Worm (Caenorhabditis elegans): ENCODE results near the gene clec-230.

The clec-230 gene

DNA sequence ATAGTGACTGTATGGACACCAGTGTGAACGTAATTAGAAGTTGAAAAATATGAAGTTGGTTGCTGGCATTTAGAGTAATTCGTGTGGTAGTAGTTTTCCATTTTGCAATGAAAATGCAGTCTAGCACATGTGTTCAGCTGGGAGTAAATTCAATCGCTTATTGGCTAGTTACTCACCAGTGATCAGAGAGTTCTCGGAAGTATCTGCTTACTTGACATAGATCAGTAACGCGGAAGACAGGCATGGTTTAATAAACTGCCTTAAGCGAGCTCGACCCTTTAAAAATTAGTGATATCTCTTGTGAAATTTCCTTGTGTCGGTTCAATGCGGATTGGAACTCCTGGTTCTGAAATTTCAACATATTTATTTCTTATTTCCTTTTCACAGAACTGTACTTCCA is 27.3 kb upstream of the clec-230 start, which contains the start of gene srh-52:
srh-52 (minus strand) TSS at position 101 of the 400 bp plus-strand sequence.
- TF ChIP-seq pha-4 (tag; optimal IDR thresholded peaks at IDR 0.05) = no peak
- no peak for TF ChIP-seq nhr-12 (tag; optimal IDR thresholded peaks at IDR 0.05)
- TF ChIP-seq nhr-237 (tag; optimal IDR thresholded peaks at IDR 0.05) = no peak
- TF ChIP-seq ceh-39 (tag; optimal IDR thresholded peaks at IDR 0.05) = no peak

ce11 chrV:15369707-15370106 is 20.8 kb upstream of the clec-230 start, which contains the start of gene nhr-269:
nhr-269 (minus strand) TSS chrV:15369807.
- TF ChIP-seq mls-2 (tag; optimal IDR thresholded peaks at IDR 0.05) (no peak), sem-2 (GFP tag; optimal IDR thresholded peaks at IDR 0.05) (no peak), ceh-39 (tag; optimal IDR thresholded peaks at IDR 0.05) (no peak), sptf-1 (tag; optimal IDR thresholded peaks at IDR 0.05) (no peak)

DNA sequence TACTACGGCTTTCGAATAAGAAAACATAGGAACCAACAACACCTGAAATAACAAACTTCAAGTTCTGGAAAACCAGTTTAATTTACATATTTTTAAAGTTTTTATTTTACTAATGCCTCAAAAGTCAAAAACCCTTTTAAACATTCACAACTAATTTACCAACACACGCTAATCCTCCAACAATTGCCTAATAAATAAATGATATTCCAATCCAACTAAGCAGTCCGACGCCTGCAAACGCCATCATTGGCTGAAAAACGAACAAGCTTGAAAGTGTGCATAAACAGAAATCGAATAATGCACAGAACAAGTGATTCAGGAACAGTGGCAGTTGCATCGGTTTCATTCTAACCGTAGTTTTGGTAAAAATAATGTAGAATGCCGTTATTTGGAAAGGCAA is 18.8 kb upstream of the clec-230 start:
- TF ChIP-seq nhr-76 (tag; optimal IDR thresholded peaks at IDR 0.05) = no peak
- TF ChIP-seq blmp-1 (tag; optimal IDR thresholded peaks at IDR 0.05) = no peak
- no peak for TF ChIP-seq flh-1 (GFP tag; optimal IDR thresholded peaks at IDR 0.05)
- TF ChIP-seq ces-1 (GFP tag; optimal IDR thresholded peaks at IDR 0.05) = no peak
- TF ChIP-seq hlh-1 (tag; optimal IDR thresholded peaks at IDR 0.05) = no peak
- TF ChIP-seq mls-2 (tag; optimal IDR thresholded peaks at IDR 0.05) = no peak
- no peak for TF ChIP-seq zip-8 (tag; optimal IDR thresholded peaks at IDR 0.05)
- no peak for TF ChIP-seq elt-1 (tag; optimal IDR thresholded peaks at IDR 0.05; ENCODE audit: borderline replicate concordance, insufficient read depth)
- TF ChIP-seq cnd-1 (tag; optimal IDR thresholded peaks at IDR 0.05) = no peak
- no peak for TF ChIP-seq ceh-43 (GFP tag; optimal IDR thresholded peaks at IDR 0.05)
- TF ChIP-seq nhr-2 (tag; optimal IDR thresholded peaks at IDR 0.05) = no peak
- no peak for TF ChIP-seq pha-4 (tag; optimal IDR thresholded peaks at IDR 0.05)
- no peak for TF ChIP-seq drap-1 (GFP tag; optimal IDR thresholded peaks at IDR 0.05)

ce11 chrV:15361412-15361811 is 12.5 kb upstream of the clec-230 start, which contains the start of gene ech-1.1:
ech-1.1 (minus strand) TSS chrV:15361512.
- TF ChIP-seq hlh-1 (tag; optimal IDR thresholded peaks at IDR 0.05) = peak; percentile 32

- TF ChIP-seq nhr-237 (tag; optimal IDR thresholded peaks at IDR 0.05) (no peak), nhr-12 (tag; optimal IDR thresholded peaks at IDR 0.05) (no peak), unc-62 (GFP tag; optimal IDR thresholded peaks at IDR 0.05) (no peak), pha-4 (tag; optimal IDR thresholded peaks at IDR 0.05) (no peak), ceh-39 (tag; optimal IDR thresholded peaks at IDR 0.05) (no peak), elt-3 (tag; optimal IDR thresholded peaks at IDR 0.05) (no peak), sptf-1 (tag; optimal IDR thresholded peaks at IDR 0.05) (no peak), sem-2 (GFP tag; optimal IDR thresholded peaks at IDR 0.05) (no peak), ztf-11 (tag; optimal IDR thresholded peaks at IDR 0.05) (no peak), unc-39 (tag; optimal IDR thresholded peaks at IDR 0.05) (no peak), lin-32 (GFP tag; optimal IDR thresholded peaks at IDR 0.05) (no peak)
These were observed 5.7 kb upstream of the clec-230 start, which contains the start of gene C29F3.7 for ce11 chrV:15354648-15355047. C29F3.7 (plus strand) TSS chrV:15354901.

ce11 chrV:15352376-15352775 is 3.4 kb upstream of the clec-230 start, which contains the start of gene srx-58:
srx-58 (plus strand) TSS chrV:15352676.
- TF ChIP-seq bed-3 (GFP tag; optimal IDR thresholded peaks at IDR 0.05) = no peak
- no peak for TF ChIP-seq M03D4.4 (tag; optimal IDR thresholded peaks at IDR 0.05)
- TF ChIP-seq zip-8 (tag; optimal IDR thresholded peaks at IDR 0.05) = no peak
- no peak for TF ChIP-seq nhr-237 (tag; optimal IDR thresholded peaks at IDR 0.05)
- no peak for TF ChIP-seq lin-13 (tag; optimal IDR thresholded peaks at IDR 0.05)
- TF ChIP-seq tbx-8 (GFP tag; optimal IDR thresholded peaks at IDR 0.05) = no peak
- no peak for TF ChIP-seq pha-4 (tag; optimal IDR thresholded peaks at IDR 0.05)
- no peak for TF ChIP-seq ceh-43 (GFP tag; optimal IDR thresholded peaks at IDR 0.05)
- no peak for TF ChIP-seq ces-1 (GFP tag; optimal IDR thresholded peaks at IDR 0.05)
- TF ChIP-seq nhr-76 (tag; optimal IDR thresholded peaks at IDR 0.05) = no peak
- TF ChIP-seq lin-32 (GFP tag; optimal IDR thresholded peaks at IDR 0.05) = no peak
- no peak for TF ChIP-seq unc-39 (tag; optimal IDR thresholded peaks at IDR 0.05)
- TF ChIP-seq sem-2 (GFP tag; optimal IDR thresholded peaks at IDR 0.05) = no peak
- no peak for TF ChIP-seq sptf-1 (tag; optimal IDR thresholded peaks at IDR 0.05)
- no peak for TF ChIP-seq cnd-1 (tag; optimal IDR thresholded peaks at IDR 0.05)

ce11 chrV:15350615-15351014 is 1.7 kb upstream of the clec-230 start, which contains the start of gene clec-231:
clec-231 (minus strand) TSS chrV:15350715.
- TF ChIP-seq mep-1 (tag; optimal IDR thresholded peaks at IDR 0.05) (no peak), hlh-1 (tag; optimal IDR thresholded peaks at IDR 0.05) (no peak), unc-62 (GFP tag; optimal IDR thresholded peaks at IDR 0.05) (no peak), bed-3 (GFP tag; optimal IDR thresholded peaks at IDR 0.05) (no peak), sptf-1 (tag; optimal IDR thresholded peaks at IDR 0.05) (no peak), ces-1 (GFP tag; optimal IDR thresholded peaks at IDR 0.05) (no peak), elt-3 (tag; optimal IDR thresholded peaks at IDR 0.05) (no peak), snpc-4 (tag; optimal IDR thresholded peaks at IDR 0.05) (no peak), unc-120 (tag; optimal IDR thresholded peaks at IDR 0.05; ENCODE audit: poor library complexity, severe bottlenecking) (no peak), lin-13 (tag; optimal IDR thresholded peaks at IDR 0.05) (no peak), elt-1 (tag; optimal IDR thresholded peaks at IDR 0.05; ENCODE audit: borderline replicate concordance, insufficient read depth) (no peak), sem-2 (GFP tag; optimal IDR thresholded peaks at IDR 0.05) (no peak), nhr-12 (tag; optimal IDR thresholded peaks at IDR 0.05) (no peak), nhr-76 (tag; optimal IDR thresholded peaks at IDR 0.05) (no peak), nhr-2 (tag; optimal IDR thresholded peaks at IDR 0.05) (no peak), zip-8 (tag; optimal IDR thresholded peaks at IDR 0.05) (no peak), lin-32 (GFP tag; optimal IDR thresholded peaks at IDR 0.05) (no peak), ztf-11 (tag; optimal IDR thresholded peaks at IDR 0.05) (no peak), ceh-83 (GFP tag; optimal IDR thresholded peaks at IDR 0.05) (no peak)

Measured in whole organism, mixed stage, embryonic.